Worm (Caenorhabditis elegans): ENCODE measurements around the gene spp-9.

Gene spp-9

ce11 chrX:11536408-11536807 is 48.8 kb downstream of the spp-9 start, which contains the start of gene C35C5.9 (continued):
- no peak for TF ChIP-seq ceh-82 (tag; optimal IDR thresholded peaks at IDR 0.05)
- TF ChIP-seq dsc-1 (tag; optimal IDR thresholded peaks at IDR 0.05), result no peak
- TF ChIP-seq nhr-19 (GFP tag; conservative IDR thresholded peaks at IDR 0.05), result no peak; the same call in 1 of the 2 replicates
- TF ChIP-seq pqm-1 (tag; optimal IDR thresholded peaks at IDR 0.05), result no peak
- no peak for TF ChIP-seq unc-98 (GFP tag; IDR thresholded peaks at IDR 0.05)
- no peak for TF ChIP-seq nhr-76 (tag; optimal IDR thresholded peaks at IDR 0.05)
- no peak for TF ChIP-seq hpl-2 (GFP tag; optimal IDR thresholded peaks at IDR 0.05)
- TF ChIP-seq lin-13 (GFP tag; optimal IDR thresholded peaks at IDR 0.05), result no peak
- TF ChIP-seq efl-3 (GFP tag; optimal IDR thresholded peaks at IDR 0.05), result no peak
- no peak for TF ChIP-seq nhr-237 (tag; optimal IDR thresholded peaks at IDR 0.05)
- TF ChIP-seq grh-1 (GFP tag; IDR thresholded peaks at IDR 0.05), result no peak
- TF ChIP-seq ceh-88 (GFP tag; IDR thresholded peaks at IDR 0.05), result no peak
- no peak for TF ChIP-seq ceh-8 (GFP tag; optimal IDR thresholded peaks at IDR 0.05)
- peak; percentile 63 for TF ChIP-seq nhr-90 (tag; optimal IDR thresholded peaks at IDR 0.05; ENCODE audit: poor library complexity)
- TF ChIP-seq egl-27 (tag; optimal IDR thresholded peaks at IDR 0.05), result no peak
- no peak for TF ChIP-seq ztf-11 (tag; optimal IDR thresholded peaks at IDR 0.05)
- no peak for TF ChIP-seq jun-1 (tag; optimal IDR thresholded peaks at IDR 0.05)
- no peak for TF ChIP-seq fos-1 (tag; optimal IDR thresholded peaks at IDR 0.05)
- no peak for TF ChIP-seq ces-1 (GFP tag; optimal IDR thresholded peaks at IDR 0.05)
- no peak for TF ChIP-seq vab-15 (tag; optimal IDR thresholded peaks at IDR 0.05)
- TF ChIP-seq isw-1 (GFP tag; IDR thresholded peaks at IDR 0.05), result no peak
- no peak for TF ChIP-seq irx-1 (tag; optimal IDR thresholded peaks at IDR 0.05)
- TF ChIP-seq nhr-77 (tag; optimal IDR thresholded peaks at IDR 0.05), result no peak
- no peak for TF ChIP-seq pag-3 (tag; optimal IDR thresholded peaks at IDR 0.05; ENCODE audit: borderline replicate concordance, insufficient read depth)
- TF ChIP-seq lir-3 (tag; optimal IDR thresholded peaks at IDR 0.05; ENCODE audit: poor library complexity), result no peak
- TF ChIP-seq skn-1 (tag; optimal IDR thresholded peaks at IDR 0.05), result no peak
- TF ChIP-seq snpc-4 (tag; optimal IDR thresholded peaks at IDR 0.05), result no peak
- no peak for TF ChIP-seq ceh-63 (GFP tag; optimal IDR thresholded peaks at IDR 0.05)
- no peak for TF ChIP-seq fkh-10 (GFP tag; optimal IDR thresholded peaks at IDR 0.05)
- no peak for TF ChIP-seq zip-4 (GFP tag; optimal IDR thresholded peaks at IDR 0.05)
- no peak for TF ChIP-seq swsn-7 (tag; optimal IDR thresholded peaks at IDR 0.05)
- TF ChIP-seq ceh-90 (tag; optimal IDR thresholded peaks at IDR 0.05), result no peak
- peak; percentile 67 for TF ChIP-seq snu-23 (GFP tag; optimal IDR thresholded peaks at IDR 0.05)
- no peak for TF ChIP-seq aly-2 (tag; optimal IDR thresholded peaks at IDR 0.05)
- TF ChIP-seq nhr-20 (tag; optimal IDR thresholded peaks at IDR 0.05), result peak; percentile 81
- peak; percentile 49 for TF ChIP-seq nhr-71 (tag; optimal IDR thresholded peaks at IDR 0.05)
- no peak for TF ChIP-seq F16B12.6 (tag; optimal IDR thresholded peaks at IDR 0.05)
- TF ChIP-seq mef-2 (tag; optimal IDR thresholded peaks at IDR 0.05), result no peak
- TF ChIP-seq tbx-2 (tag; optimal IDR thresholded peaks at IDR 0.05), result peak; percentile 39
- TF ChIP-seq nhr-28 (tag; optimal IDR thresholded peaks at IDR 0.05), result no peak
- TF ChIP-seq Y116A8C.19 (tag; optimal IDR thresholded peaks at IDR 0.05; ENCODE audit: borderline replicate concordance), result no peak
- no peak for TF ChIP-seq nhr-11 (tag; optimal IDR thresholded peaks at IDR 0.05)
- no peak for TF ChIP-seq sup-37 (GFP tag; optimal IDR thresholded peaks at IDR 0.05)
- TF ChIP-seq lin-14 (GFP tag; optimal IDR thresholded peaks at IDR 0.05), result no peak
- no peak for TF ChIP-seq rnt-1 (tag; optimal IDR thresholded peaks at IDR 0.05)
- TF ChIP-seq efl-1 (optimal IDR thresholded peaks at IDR 0.05), result no peak
- peak in 1 of 2 experiments; percentile 89 for TF ChIP-seq efl-1 (GFP tag; optimal IDR thresholded peaks at IDR 0.05 in 1 of 2)
- TF ChIP-seq elt-2 (tag; optimal IDR thresholded peaks at IDR 0.05), result no peak
- no peak for TF ChIP-seq nhr-47 (tag; optimal IDR thresholded peaks at IDR 0.05)
- no peak for TF ChIP-seq sptf-1 (tag; optimal IDR thresholded peaks at IDR 0.05)
- no peak for TF ChIP-seq nhr-12 (tag; optimal IDR thresholded peaks at IDR 0.05)
- TF ChIP-seq unc-130 (tag; optimal IDR thresholded peaks at IDR 0.05), result no peak
- TF ChIP-seq ztf-4 (tag; optimal IDR thresholded peaks at IDR 0.05), result no peak
- peak in 1 of 2 experiments; percentile 65 for TF ChIP-seq lin-35 (GFP tag; optimal IDR thresholded peaks at IDR 0.05)
